Worm (Caenorhabditis elegans): ENCODE results near the gene K07C5.13.
A peak's percentile ranks its signal among the peaks of the same experiment; 100 is the strongest.

K07C5.13 gene

ce11 chrV:10328080-10328479 is 13.8 kb upstream of the K07C5.13 start:
- TF ChIP-seq ZK185.1 (tag; optimal IDR thresholded peaks at IDR 0.05; ENCODE audit: poor library complexity, severe bottlenecking) (no peak), cebp-2 (GFP tag; IDR thresholded peaks at IDR 0.05) (no peak), sdz-38 (tag; optimal IDR thresholded peaks at IDR 0.05) (no peak), zim-3 (tag; optimal IDR thresholded peaks at IDR 0.05) (no peak), pbrm-1 (GFP tag; IDR thresholded peaks at IDR 0.05) (no peak), ztf-28 (GFP tag; IDR thresholded peaks at IDR 0.05) (no peak), lsl-1 (GFP tag; optimal IDR thresholded peaks at IDR 0.05) (no peak), bed-1 (GFP tag; IDR thresholded peaks at IDR 0.05) (no peak), snpc-3.4 (tag; optimal IDR thresholded peaks at IDR 0.05) (no peak), ama-1 (optimal IDR thresholded peaks at IDR 0.05) (no peak), ama-1 (GFP tag; optimal IDR thresholded peaks at IDR 0.05) (no peak), Y53G8AR.9 (GFP tag; conservative IDR thresholded peaks at IDR 0.05) (no peak), egl-44 (GFP tag; IDR thresholded peaks at IDR 0.05) (no peak)

- TF ChIP-seq rpc-1 (optimal IDR thresholded peaks at IDR 0.05) = no peak
- TF ChIP-seq rpc-1 (tag; optimal IDR thresholded peaks at IDR 0.05) = no peak
- no peak for TF ChIP-seq madf-10 (tag; optimal IDR thresholded peaks at IDR 0.05)
- no peak for TF ChIP-seq ztf-25 (GFP tag; IDR thresholded peaks at IDR 0.05)
- 0 out of 2 replicates have a peak, but pooled peaks have one; percentile 22 for TF ChIP-seq madf-3 (GFP tag; IDR thresholded peaks at IDR 0.05)
- no peak for TF ChIP-seq snpc-3.4 (tag; optimal IDR thresholded peaks at IDR 0.05)
- no peak for TF ChIP-seq Y95B8A.8 (GFP tag; IDR thresholded peaks at IDR 0.05)
Measured at ce11 chrV:10332012-10332411, 9.8 kb upstream of the K07C5.13 start, which contains the start of gene crm-1. TSS of gene crm-1 (minus strand) at chrV:10332112.

- no peak for TF ChIP-seq hmg-20 (GFP tag; IDR thresholded peaks at IDR 0.05)
- no peak for TF ChIP-seq lag-1 (GFP tag; IDR thresholded peaks at IDR 0.05)
- no peak for TF ChIP-seq Y53G8AR.9 (GFP tag; conservative IDR thresholded peaks at IDR 0.05)
- TF ChIP-seq lsy-27 (tag; optimal IDR thresholded peaks at IDR 0.05; ENCODE audit: borderline replicate concordance, insufficient read depth) = no peak
- TF ChIP-seq B0336.3 (GFP tag; IDR thresholded peaks at IDR 0.05) = no peak
- TF ChIP-seq B0035.1 (tag; optimal IDR thresholded peaks at IDR 0.05) = no peak
- no peak for TF ChIP-seq nhr-27 (tag; optimal IDR thresholded peaks at IDR 0.05)
- TF ChIP-seq ekl-4 (GFP tag; IDR thresholded peaks at IDR 0.05) = no peak
- no peak for TF ChIP-seq him-1 (tag; optimal IDR thresholded peaks at IDR 0.05)
- 0 out of 2 replicates have a peak, but pooled peaks have one; percentile 17 for TF ChIP-seq egl-44 (GFP tag; IDR thresholded peaks at IDR 0.05)
- TF ChIP-seq ets-4 (GFP tag; optimal IDR thresholded peaks at IDR 0.05) = peak; percentile 60
- TF ChIP-seq ztf-25 (GFP tag; IDR thresholded peaks at IDR 0.05) = no peak
- peak; percentile 33 to 43 for TF ChIP-seq let-607 (tag; optimal IDR thresholded peaks at IDR 0.05)
- TF ChIP-seq nfya-2 (GFP tag; IDR thresholded peaks at IDR 0.05) = no peak
- no peak for TF ChIP-seq rec-8 (tag; optimal IDR thresholded peaks at IDR 0.05)
- peak; percentile 17 for TF ChIP-seq nhr-90 (tag; optimal IDR thresholded peaks at IDR 0.05)
- TF ChIP-seq nhr-80 (tag; optimal IDR thresholded peaks at IDR 0.05) = peak; percentile 97
- no peak for TF ChIP-seq D2030.7 (GFP tag; IDR thresholded peaks at IDR 0.05)
- TF ChIP-seq ztf-26 (tag; optimal IDR thresholded peaks at IDR 0.05) = no peak
- 0 out of 2 replicates have a peak, but pooled peaks have one; percentile 11 for TF ChIP-seq C06A6.2 (GFP tag; conservative IDR thresholded peaks at IDR 0.05)
- peak; percentile 71 for TF ChIP-seq unc-62 (GFP tag; optimal IDR thresholded peaks at IDR 0.05)
- no peak for TF ChIP-seq F55B11.4 (tag; optimal IDR thresholded peaks at IDR 0.05; ENCODE audit: borderline replicate concordance, insufficient read depth)
- peak; percentile 78 for TF ChIP-seq atf-7 (tag; optimal IDR thresholded peaks at IDR 0.05)
- peak; percentile 6 for TF ChIP-seq tbp1 (GFP tag; optimal IDR thresholded peaks at IDR 0.05)
- TF ChIP-seq madf-6 (GFP tag; IDR thresholded peaks at IDR 0.05) = no peak
- TF ChIP-seq T07F8.4 (tag; optimal IDR thresholded peaks at IDR 0.05) = no peak
- TF ChIP-seq tbx-9 (tag; optimal IDR thresholded peaks at IDR 0.05; ENCODE audit: borderline replicate concordance) = no peak
- TF ChIP-seq K11D2.4 (GFP tag; IDR thresholded peaks at IDR 0.05) = no peak
- no peak for TF ChIP-seq lin-26 (GFP tag; IDR thresholded peaks at IDR 0.05)
- no peak for TF ChIP-seq ceh-40 (GFP tag; IDR thresholded peaks at IDR 0.05)
- no peak for TF ChIP-seq ztf-28 (GFP tag; IDR thresholded peaks at IDR 0.05)
- no peak for TF ChIP-seq Y53F4B.3 (GFP tag; IDR thresholded peaks at IDR 0.05)
Measured at ce11 chrV:10333843-10334242, 8.0 kb upstream of the K07C5.13 start.

Measured in whole organism, young adult.